Worm (Caenorhabditis elegans) whole organism, mixed stage, embryonic: ENCODE data around the gene mrpl-4.

Experiments
- M03D4.4 ChIP-seq: sonication (generic microtip); optimal IDR thresholded peaks from 2 replicates; lab custom pipeline; 2017; ENCODE audit warnings: mild to moderate bottlenecking, missing genetic modification characterization, missing compliant biosample characterization
- bed-3 ChIP-seq: fragments of 200-800 bp; sonication (Bioruptor generic); optimal IDR thresholded peaks from 3 replicates; lab custom pipeline; 2018; ENCODE audit warnings: mild to moderate bottlenecking, missing genetic modification characterization, moderate library complexity, missing compliant biosample characterization
- blmp-1 ChIP-seq: fragments of 150-350 bp; optimal IDR thresholded peaks from 2 replicates; lab custom pipeline; 2014; ENCODE audit warnings: missing biosample characterization, missing genetic modification characterization
- ceh-39 ChIP-seq: fragments of 150-350 bp; optimal IDR thresholded peaks from 2 replicates; lab custom pipeline; 2014; ENCODE audit warnings: missing biosample characterization, missing genetic modification characterization
- ceh-43 ChIP-seq: fragments of 200-800 bp; sonication (Bioruptor generic); optimal IDR thresholded peaks from 2 replicates; lab custom pipeline; 2018; ENCODE audit warnings: mild to moderate bottlenecking, missing genetic modification characterization, moderate library complexity, missing compliant biosample characterization
- ces-1 ChIP-seq: fragments of 150-350 bp; optimal IDR thresholded peaks from 2 replicates; lab custom pipeline; 2014; ENCODE audit warnings: missing biosample characterization, missing genetic modification reagents, missing genetic modification characterization
- cnd-1 ChIP-seq: fragments of 200-800 bp; sonication (Bioruptor generic); optimal IDR thresholded peaks from 2 replicates; lab custom pipeline; 2018; ENCODE audit warnings: mild to moderate bottlenecking, missing genetic modification characterization, missing compliant biosample characterization
- drap-1 ChIP-seq: fragments of 200-800 bp; sonication (Bioruptor generic); optimal IDR thresholded peaks from 3 replicates; lab custom pipeline; 2018; ENCODE audit warnings: mild to moderate bottlenecking, missing genetic modification characterization, missing compliant biosample characterization
- elt-1 ChIP-seq: sonication (generic microtip); optimal IDR thresholded peaks from 2 replicates; lab custom pipeline; 2017; ENCODE audit warnings: missing genetic modification characterization, mild to moderate bottlenecking, missing compliant biosample characterization, antibody characterized with exemption, moderate library complexity, borderline replicate concordance; ENCODE audit not compliant: insufficient read depth
- elt-3 ChIP-seq: fragments of 150-350 bp; optimal IDR thresholded peaks from 2 replicates; lab custom pipeline; 2014; ENCODE audit warnings: missing biosample characterization, missing genetic modification characterization
- ham-2 ChIP-seq: fragments of 200-800 bp; sonication (Bioruptor generic); optimal IDR thresholded peaks from 2 replicates; lab custom pipeline; 2018; ENCODE audit warnings: mild to moderate bottlenecking, missing genetic modification characterization, missing compliant biosample characterization
- lin-32 ChIP-seq: fragments of 200-800 bp; sonication (Bioruptor generic); optimal IDR thresholded peaks from 2 replicates; lab custom pipeline; 2018; ENCODE audit warnings: mild to moderate bottlenecking, missing genetic modification characterization, missing compliant biosample characterization
- lsy-2 ChIP-seq: fragments of 150-350 bp; optimal IDR thresholded peaks from 2 replicates; lab custom pipeline; 2014; ENCODE audit warnings: missing biosample characterization, missing genetic modification characterization
- mep-1 ChIP-seq: fragments of 150-350 bp; optimal IDR thresholded peaks from 2 replicates; lab custom pipeline; 2017; ENCODE audit warnings: missing biosample characterization, missing genetic modification reagents, missing genetic modification characterization, inconsistent platforms
- mls-2 ChIP-seq: sonication (generic microtip); optimal IDR thresholded peaks from 2 replicates; lab custom pipeline; 2016; ENCODE audit warnings: mild to moderate bottlenecking, missing genetic modification characterization, moderate library complexity, missing compliant biosample characterization
- nhr-12 ChIP-seq: fragments of 150-350 bp; optimal IDR thresholded peaks from 2 replicates; lab custom pipeline; 2014; ENCODE audit warnings: missing biosample characterization, missing genetic modification characterization
- nhr-2 ChIP-seq: fragments of 150-350 bp; optimal IDR thresholded peaks from 2 replicates; lab custom pipeline; 2014; ENCODE audit warnings: missing biosample characterization, missing genetic modification characterization
- nhr-237 ChIP-seq: fragments of 150-350 bp; optimal IDR thresholded peaks from 2 replicates; lab custom pipeline; 2014; ENCODE audit warnings: missing biosample characterization, missing genetic modification characterization
- nhr-76 ChIP-seq: sonication (generic microtip); optimal IDR thresholded peaks from 2 replicates; lab custom pipeline; 2017; ENCODE audit warnings: missing biosample characterization, missing genetic modification characterization
- pha-4 ChIP-seq: fragments of 150-350 bp; optimal IDR thresholded peaks from 2 replicates; lab custom pipeline; 2018; ENCODE audit warnings: missing biosample characterization, missing genetic modification reagents, missing genetic modification characterization
- unc-120 ChIP-seq: sonication (generic microtip); optimal IDR thresholded peaks from 2 replicates; lab custom pipeline; 2017; ENCODE audit warnings: missing genetic modification characterization, missing compliant biosample characterization; ENCODE audit not compliant: poor library complexity, severe bottlenecking
- unc-39 ChIP-seq: fragments of 150-350 bp; optimal IDR thresholded peaks from 2 replicates; lab custom pipeline; 2014; ENCODE audit warnings: missing biosample characterization, missing genetic modification characterization
- unc-62 ChIP-seq: fragments of 150-350 bp; optimal IDR thresholded peaks from 2 replicates; lab custom pipeline; 2014; ENCODE audit warnings: missing biosample characterization, missing genetic modification reagents, missing genetic modification characterization
- zip-8 ChIP-seq: fragments of 150-350 bp; optimal IDR thresholded peaks from 2 replicates; lab custom pipeline; 2014; ENCODE audit warnings: missing biosample characterization, missing genetic modification characterization
- ztf-11 ChIP-seq: fragments of 150-350 bp; optimal IDR thresholded peaks from 2 replicates; lab custom pipeline; 2014; ENCODE audit warnings: missing biosample characterization, missing genetic modification characterization

The mrpl-4 gene

ce11 chrV:8467031-8467430 lies at the start of gene mrpl-4:
TSS of gene mrpl-4 (plus strand) at chrV:8467265.
- TF ChIP-seq unc-39 (no peak), nhr-2 (tag; lab: Kevin White, UChicago) (no peak), ceh-39 (tag; lab: Kevin White, UChicago) (no peak), nhr-237 (tag; lab: Kevin White, UChicago) (no peak), nhr-12 (no peak), ces-1 (no peak), unc-62 (GFP tag; lab: Kevin White, UChicago) (no peak), drap-1 (no peak), unc-120 (tag; lab: Kevin White, UChicago) (no peak)

ce11 chrV:8417271-8417670 lies 49.8 kb upstream of the mrpl-4 start:
- TF ChIP-seq lsy-2, result no peak
- TF ChIP-seq ces-1, result no peak
- no peak for TF ChIP-seq nhr-76 (tag; lab: Kevin White, UChicago)
- TF ChIP-seq ceh-43 (GFP tag; lab: Kevin White, UChicago), result no peak
- no peak for TF ChIP-seq elt-1 (tag; lab: Kevin White, UChicago)
- no peak for TF ChIP-seq ceh-39 (tag; lab: Kevin White, UChicago)
- TF ChIP-seq ham-2 (GFP tag; lab: Kevin White, UChicago), result no peak
- TF ChIP-seq ztf-11 (tag; lab: Kevin White, UChicago), result no peak

ce11 chrV:8424840-8425814 lies 41.9 kb upstream of the mrpl-4 start:
- TF ChIP-seq M03D4.4, result no peak
- no peak for TF ChIP-seq lin-32 (GFP tag; lab: Kevin White, UChicago)
- no peak for TF ChIP-seq ces-1
- TF ChIP-seq ceh-39 (tag; lab: Kevin White, UChicago), result no peak
- no peak for TF ChIP-seq ceh-43 (GFP tag; lab: Kevin White, UChicago)

ce11 chrV:8426210-8426609 lies 40.9 kb upstream of the mrpl-4 start:
- TF ChIP-seq ces-1 (peak; percentile 56), pha-4 (peak; percentile 5), blmp-1 (no peak)

ce11 chrV:8426741-8427457 lies 40.2 kb upstream of the mrpl-4 start:
- TF ChIP-seq zip-8 (tag; lab: Kevin White, UChicago), result no peak
- no peak for TF ChIP-seq unc-120 (tag; lab: Kevin White, UChicago)
- TF ChIP-seq drap-1, result no peak
- TF ChIP-seq unc-39, result no peak
- no peak for TF ChIP-seq blmp-1
- no peak for TF ChIP-seq nhr-76 (tag; lab: Kevin White, UChicago)
- TF ChIP-seq lin-32 (GFP tag; lab: Kevin White, UChicago), result no peak
- TF ChIP-seq mls-2, result no peak
- no peak for TF ChIP-seq cnd-1
- TF ChIP-seq nhr-12, result no peak
- TF ChIP-seq elt-3, result no peak
- TF ChIP-seq ceh-43 (GFP tag; lab: Kevin White, UChicago), result no peak
- no peak for TF ChIP-seq ztf-11 (tag; lab: Kevin White, UChicago)
- no peak for TF ChIP-seq nhr-2 (tag; lab: Kevin White, UChicago)
- no peak for TF ChIP-seq bed-3 (GFP tag; lab: Kevin White, UChicago)
- TF ChIP-seq mep-1, result no peak
- TF ChIP-seq pha-4, result no peak

ce11 chrV:8428585-8429414 lies 38.3 kb upstream of the mrpl-4 start:
- TF ChIP-seq ces-1 (peak; percentile 78), elt-1 (tag; lab: Kevin White, UChicago) (no peak), unc-120 (tag; lab: Kevin White, UChicago) (peak; percentile 2), unc-39 (no peak), lsy-2 (peak; percentile 3)
